Worm (Caenorhabditis elegans) whole organism, young adult: Measurements from ENCODE around the gene M04D8.8.

Source experiments
- F10E7.11 ChIP-seq: sonication (generic microtip); optimal IDR thresholded peaks from 2 replicates; lab custom pipeline; 2017; ENCODE audit warnings: mild to moderate bottlenecking, missing genetic modification characterization, moderate library complexity, missing compliant biosample characterization
- T26A5.8 ChIP-seq: sonication (generic microtip); optimal IDR thresholded peaks from 2 replicates; lab custom pipeline; 2016; ENCODE audit warnings: missing genetic modification characterization, missing compliant biosample characterization
- Y53F4B.3 ChIP-seq: fragments of 200-800 bp; sonication (Bioruptor generic); IDR thresholded peaks from 2 replicates; pipeline ENCODE4 v1.3.6; 2022; ENCODE audit warnings: missing genetic modification reagents, missing genetic modification characterization, missing compliant biosample characterization
- snpc-1.3 ChIP-seq: sonication (generic microtip); optimal IDR thresholded peaks from 2 replicates; lab custom pipeline; 2017; ENCODE audit warnings: missing genetic modification characterization, mild to moderate bottlenecking, missing compliant biosample characterization, antibody characterized with exemption, moderate library complexity, missing genotype, missing genetic modification reagents; ENCODE audit not compliant: insufficient read depth
- tlf-1 ChIP-seq: fragments of 200-800 bp; sonication (Bioruptor generic); optimal IDR thresholded peaks from 2 replicates; lab custom pipeline; 2018; ENCODE audit warnings: mild to moderate bottlenecking, missing genetic modification characterization, missing compliant biosample characterization

ce11 chrIII:9985542-9985941 lies 48.4 kb upstream of the M04D8.8 start:
- TF ChIP-seq F10E7.11 (tag; lab: Kevin White, UChicago) (no peak), Y53F4B.3 (GFP tag; lab: Robert Waterston, UW) (no peak), tlf-1 (GFP tag; lab: Kevin White, UChicago) (no peak), snpc-1.3 (tag; lab: Kevin White, UChicago) (no peak), T26A5.8 (tag; lab: Kevin White, UChicago) (no peak)
